Worm (Caenorhabditis elegans) whole organism, young adult: ENCODE results near the gene Y48E1C.4.
A peak's percentile ranks its signal among the peaks of the same experiment; 100 is the strongest.

Experiments used
- ceh-40 ChIP-seq: fragments of 200-800 bp; sonication (Bioruptor generic); IDR thresholded peaks from 2 replicates; pipeline ENCODE4 v1.3.6; 2022; ENCODE audit warnings: missing genetic modification characterization, missing compliant biosample characterization
- nhr-80 ChIP-seq: sonication (generic microtip); optimal IDR thresholded peaks from 2 replicates; lab custom pipeline; 2016; ENCODE audit warnings: missing genetic modification characterization, missing compliant biosample characterization
- pha-4 ChIP-seq: fragments of 150-350 bp; sonication (generic microtip); optimal IDR thresholded peaks from 2 replicates; lab custom pipeline; 2014; ENCODE audit warnings: missing biosample characterization, missing genetic modification reagents, missing genetic modification characterization
- rcor-1 ChIP-seq: fragments of 200-800 bp; sonication (Bioruptor generic); IDR thresholded peaks from 2 replicates; pipeline ENCODE4 v1.3.6; 2022; ENCODE audit warnings: missing genetic modification reagents, missing genetic modification characterization, missing compliant biosample characterization
- somi-1 ChIP-seq: fragments of 200-800 bp; sonication (Bioruptor generic); optimal IDR thresholded peaks from 2 replicates; lab custom pipeline; 2018; ENCODE audit warnings: mild to moderate bottlenecking, missing genetic modification characterization, missing compliant biosample characterization

DNA sequence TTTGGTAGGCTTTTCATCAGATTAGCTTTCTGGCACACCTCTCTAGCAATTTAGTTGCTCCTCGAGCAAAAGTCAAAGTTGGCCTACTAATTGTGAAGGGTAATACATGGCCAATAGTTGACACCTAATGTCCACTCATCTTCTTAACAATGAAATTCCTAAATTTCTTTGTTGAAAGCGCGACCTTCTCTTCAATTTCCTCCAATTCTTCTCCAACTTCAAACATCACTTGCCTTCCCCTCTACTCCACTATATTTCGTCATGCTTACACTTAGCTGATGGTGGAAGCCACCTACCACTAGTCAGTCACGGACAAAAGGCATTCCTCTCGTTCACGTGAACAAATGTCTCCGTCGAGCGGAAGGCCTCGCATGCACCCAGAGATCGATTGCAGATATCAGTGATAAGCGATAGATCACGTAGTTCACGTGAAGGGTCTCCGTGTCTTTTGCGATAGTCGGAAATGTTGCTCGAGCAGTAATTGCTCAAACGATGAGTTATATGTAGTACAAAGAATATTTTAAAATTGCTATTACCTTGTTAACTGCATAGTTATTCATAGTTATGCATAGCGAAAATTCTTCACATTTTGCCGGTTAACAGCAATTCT, 32.5 kb upstream of the Y48E1C.4 start, which contains the start of gene E01G4.3:
- TF ChIP-seq ceh-40 (GFP tag; lab: Robert Waterston, UW), result no peak
- TF ChIP-seq nhr-80 (tag; lab: Kevin White, UChicago), result peak; percentile 59
- TF ChIP-seq pha-4, result no peak
- peak; percentile 45 for TF ChIP-seq somi-1 (GFP tag; lab: Kevin White, UChicago)
- TF ChIP-seq rcor-1, result no peak
